Worm (Caenorhabditis elegans) whole organism, early embryonic: ENCODE measurements around the gene Y46G5A.34.

ENCODE experiments used
- B0310.2 ChIP-seq: sonication (generic microtip); optimal IDR thresholded peaks from 2 replicates; lab custom pipeline; 2016; ENCODE audit warnings: mild to moderate bottlenecking, missing genetic modification characterization, missing compliant biosample characterization
- aly-1 ChIP-seq: sonication (generic microtip); optimal IDR thresholded peaks from 2 replicates; lab custom pipeline; 2016; ENCODE audit warnings: missing genetic modification characterization, missing compliant biosample characterization
- ama-1 ChIP-seq: fragments of 150-350 bp; optimal IDR thresholded peaks from 2 replicates; lab custom pipeline; 2014
- ceh-36 ChIP-seq: sonication (generic microtip); optimal IDR thresholded peaks from 2 replicates; lab custom pipeline; 2016; ENCODE audit warnings: missing genetic modification characterization, inconsistent platforms, missing compliant biosample characterization
- flt-1 ChIP-seq: fragments of 200-800 bp; sonication (Bioruptor generic); IDR thresholded peaks from 2 replicates; pipeline ENCODE4 v1.3.6; 2022; ENCODE audit warnings: missing genetic modification characterization, missing compliant biosample characterization
- hnd-1 ChIP-seq: sonication (generic microtip); optimal IDR thresholded peaks from 2 replicates; lab custom pipeline; 2016; ENCODE audit warnings: missing genetic modification characterization, missing compliant biosample characterization
- sea-1 ChIP-seq: fragments of 200-800 bp; sonication (Bioruptor generic); conservative IDR thresholded peaks from 2 replicates; pipeline ENCODE4 v1.3.6; 2022; ENCODE audit warnings: missing genetic modification characterization, missing compliant biosample characterization
- tbx-11 ChIP-seq: fragments of 200-800 bp; sonication (Bioruptor generic); IDR thresholded peaks from 2 replicates; pipeline ENCODE4 v1.3.6; 2022; ENCODE audit warnings: missing genetic modification characterization, missing compliant biosample characterization
- tra-4 ChIP-seq: sonication (generic microtip); optimal IDR thresholded peaks from 2 replicates; lab custom pipeline; 2017; ENCODE audit warnings: missing genetic modification characterization, missing compliant biosample characterization

- TF ChIP-seq flt-1 (GFP tag; lab: Robert Waterston, UW) (no peak), B0310.2 (no peak), hnd-1 (no peak), ama-1 (lab: Kevin White, UChicago) (no peak), aly-1 (tag; lab: Kevin White, UChicago) (no peak), sea-1 (GFP tag; lab: Robert Waterston, UW) (no peak), ceh-36 (tag; lab: Kevin White, UChicago) (no peak), tra-4 (tag; lab: Kevin White, UChicago) (no peak), tbx-11 (GFP tag; lab: Robert Waterston, UW) (no peak)
Observed at ce11 chrII:12818488-12818887, 42.0 kb downstream of the Y46G5A.34 start, which contains the start of gene Y46G5A.22.
